Worm (Caenorhabditis elegans) whole organism, early embryonic: Measurements from ENCODE around the gene srbc-34.

ENCODE experiments used
- aly-1 ChIP-seq: sonication (generic microtip); optimal IDR thresholded peaks from 2 replicates; lab custom pipeline; 2016; ENCODE audit warnings: missing genetic modification characterization, missing compliant biosample characterization
- ama-1 ChIP-seq: fragments of 150-350 bp; optimal IDR thresholded peaks from 2 replicates; lab custom pipeline; 2014
- flt-1 ChIP-seq: fragments of 200-800 bp; sonication (Bioruptor generic); IDR thresholded peaks from 2 replicates; pipeline ENCODE4 v1.3.6; 2022; ENCODE audit warnings: missing genetic modification characterization, missing compliant biosample characterization
- hmbx-1 ChIP-seq: sonication (generic microtip); optimal IDR thresholded peaks from 2 replicates; lab custom pipeline; 2016; ENCODE audit warnings: mild to moderate bottlenecking, missing genetic modification characterization, missing compliant biosample characterization
- hmg-4 ChIP-seq: fragments of 200-800 bp; sonication (Bioruptor generic); optimal IDR thresholded peaks from 2 replicates; lab custom pipeline; 2018; ENCODE audit warnings: mild to moderate bottlenecking, missing genetic modification characterization, missing compliant biosample characterization
- scrt-1 ChIP-seq: fragments of 200-800 bp; sonication (Bioruptor generic); IDR thresholded peaks from 2 replicates; pipeline ENCODE4 v1.3.6; 2022; ENCODE audit warnings: missing genetic modification characterization, missing compliant biosample characterization
- sea-1 ChIP-seq: fragments of 200-800 bp; sonication (Bioruptor generic); conservative IDR thresholded peaks from 2 replicates; pipeline ENCODE4 v1.3.6; 2022; ENCODE audit warnings: missing genetic modification characterization, missing compliant biosample characterization
- tbx-11 ChIP-seq: fragments of 200-800 bp; sonication (Bioruptor generic); IDR thresholded peaks from 2 replicates; pipeline ENCODE4 v1.3.6; 2022; ENCODE audit warnings: missing genetic modification characterization, missing compliant biosample characterization

DNA sequence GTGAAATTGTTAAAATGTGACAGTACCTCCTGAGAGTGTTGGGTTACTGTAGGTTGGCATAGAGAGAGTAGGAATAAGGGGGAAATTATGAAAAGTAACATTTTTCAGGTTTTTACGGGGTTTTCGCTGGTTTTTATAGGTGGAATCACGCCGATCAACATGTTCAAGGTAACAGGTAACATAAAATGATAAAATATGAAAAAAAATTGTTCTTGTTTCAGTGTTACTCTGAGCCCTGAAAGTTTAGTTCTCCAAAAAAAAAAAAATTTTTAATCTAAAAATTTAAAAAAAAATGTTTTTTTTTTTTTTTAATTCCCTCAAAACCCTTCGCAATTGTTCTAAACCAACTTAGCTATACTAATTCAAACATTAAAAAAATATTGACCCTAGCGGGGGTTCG is 27.6 kb downstream of the srbc-34 start, which contains the start of gene Y113G7B.15:
- TF ChIP-seq ama-1 = no peak
- no peak for TF ChIP-seq sea-1 (GFP tag; lab: Robert Waterston, UW)
- TF ChIP-seq hmbx-1 (tag; lab: Kevin White, UChicago) = no peak
- no peak for TF ChIP-seq aly-1 (tag; lab: Kevin White, UChicago)
- TF ChIP-seq flt-1 (GFP tag; lab: Robert Waterston, UW) = no peak
- no peak for TF ChIP-seq scrt-1 (GFP tag; lab: Robert Waterston, UW)
- no peak for TF ChIP-seq tbx-11 (GFP tag; lab: Robert Waterston, UW)
- TF ChIP-seq hmg-4 (GFP tag; lab: Kevin White, UChicago) = no peak
